Fruit fly (Drosophila melanogaster): Measurements from ENCODE around the gene FoxK.

The FoxK gene

dm6 chr3L:11120419-11120958, at the start of gene FoxK, which contains the start of gene mRpL2 (continued):
- TF ChIP-seq Dll (GFP tag; IDR thresholded peaks at IDR 0.05; ENCODE audit: partially characterized antibody) (0 out of 4 replicates have a peak, but pooled peaks have one; percentile 40), Ravus (GFP tag; IDR thresholded peaks at IDR 0.05) (no peak), slou (GFP tag; optimal IDR thresholded peaks at IDR 0.05) (no peak), Rfx (GFP tag; IDR thresholded peaks at IDR 0.05) (no peak), stwl (tag; optimal IDR thresholded peaks at IDR 0.05) (peak; percentile 83), CG43689 (GFP tag; IDR thresholded peaks at IDR 0.05) (no peak), Mad (GFP tag; optimal IDR thresholded peaks at IDR 0.05) (no peak), disco-r (GFP tag; optimal IDR thresholded peaks at IDR 0.05) (no peak), kay (GFP tag; optimal IDR thresholded peaks at IDR 0.05) (no peak), klu (GFP tag; IDR thresholded peaks at IDR 0.05) (no peak), tll (GFP tag; optimal IDR thresholded peaks at IDR 0.05) (no peak), gro (GFP tag; optimal IDR thresholded peaks at IDR 0.05) (peak; percentile 18), CG18011 (GFP tag; optimal IDR thresholded peaks at IDR 0.05) (peak; percentile 40), zf30C (GFP tag; optimal IDR thresholded peaks at IDR 0.05) (peak; percentile 30), CG10209 (GFP tag; optimal IDR thresholded peaks at IDR 0.05) (no peak), CG15011 (GFP tag; optimal IDR thresholded peaks at IDR 0.05) (no peak), crc (GFP tag; optimal IDR thresholded peaks at IDR 0.05) (no peak), ken (GFP tag; IDR thresholded peaks at IDR 0.05) (no peak), CG9797 (GFP tag; optimal IDR thresholded peaks at IDR 0.05) (peak; percentile 54), CG6683 (GFP tag; optimal IDR thresholded peaks at IDR 0.05) (no peak), lov (optimal IDR thresholded peaks at IDR 0.05) (peak; percentile 16), lov (GFP tag; IDR thresholded peaks at IDR 0.05) (no peak), CG17385 (GFP tag; optimal IDR thresholded peaks at IDR 0.05) (peak; percentile 99), MTF-1 (GFP tag; optimal IDR thresholded peaks at IDR 0.05; ENCODE audit: borderline replicate concordance) (peak; percentile 55), zen2 (GFP tag; IDR thresholded peaks at IDR 0.05; ENCODE audit: partially characterized antibody) (no peak), kah (GFP tag; optimal IDR thresholded peaks at IDR 0.05) (no peak), CG4404 (GFP tag; IDR thresholded peaks at IDR 0.05) (no peak), trh (GFP tag; optimal IDR thresholded peaks at IDR 0.05) (no peak), ranshi (GFP tag; IDR thresholded peaks at IDR 0.05) (no peak), CG18599 (GFP tag; optimal IDR thresholded peaks at IDR 0.05) (no peak), bcd (GFP tag; optimal IDR thresholded peaks at IDR 0.05) (no peak), NfI (GFP tag; optimal IDR thresholded peaks at IDR 0.05) (no peak), D (optimal IDR thresholded peaks at IDR 0.05) (no peak), D (GFP tag; optimal IDR thresholded peaks at IDR 0.05) (no peak), wek (GFP tag; optimal IDR thresholded peaks at IDR 0.05) (no peak), pros (GFP tag; optimal IDR thresholded peaks at IDR 0.05) (no peak), chn (GFP tag; optimal IDR thresholded peaks at IDR 0.05) (no peak), Lim3 (GFP tag; IDR thresholded peaks at IDR 0.05) (no peak), Xrp1 (GFP tag; IDR thresholded peaks at IDR 0.05) (no peak), CG14667 (GFP tag; IDR thresholded peaks at IDR 0.05) (no peak), Dbx (GFP tag; IDR thresholded peaks at IDR 0.05) (no peak), Med (GFP tag) (peak; percentile 80), jumu (GFP tag; optimal IDR thresholded peaks at IDR 0.05) (no peak), az2 (GFP tag; optimal IDR thresholded peaks at IDR 0.05) (no peak), Mes4 (GFP tag; optimal IDR thresholded peaks at IDR 0.05) (no peak), stc (GFP tag; IDR thresholded peaks at IDR 0.05) (no peak), D19A (tag; optimal IDR thresholded peaks at IDR 0.05) (no peak), CG7745 (tag; optimal IDR thresholded peaks at IDR 0.05) (no peak), Hr39 (optimal IDR thresholded peaks at IDR 0.05) (no peak), hth (optimal IDR thresholded peaks at IDR 0.05) (no peak), CG8359 (GFP tag; optimal IDR thresholded peaks at IDR 0.05; ENCODE audit: borderline replicate concordance) (peak; percentile 80), Eip74EF (GFP tag; optimal IDR thresholded peaks at IDR 0.05) (no peak)
